Fruit fly (Drosophila melanogaster) whole organism, prepupa: ENCODE data around the gene ebd1.
A peak's percentile ranks its signal among the peaks of the same experiment; 100 is the strongest.

ENCODE experiments used
- Blimp-1 ChIP-seq: fragments of 200-800 bp; sonication (Bioruptor generic); optimal IDR thresholded peaks from 3 replicates; lab custom pipeline; 2017; ENCODE audit warnings: missing biosample characterization, missing genetic modification characterization, mild to moderate bottlenecking, moderate library complexity, missing genetic modification reagents
- CG10631 ChIP-seq: fragments of 200-800 bp; sonication (Bioruptor generic); optimal IDR thresholded peaks from 2 replicates; lab custom pipeline; 2016; ENCODE audit warnings: missing biosample characterization, missing genetic modification characterization
- CG10669 ChIP-seq: fragments of 200-800 bp; sonication (Bioruptor generic); optimal IDR thresholded peaks from 3 replicates; lab custom pipeline; 2018; ENCODE audit warnings: missing biosample characterization, mild to moderate bottlenecking, missing genetic modification characterization, moderate library complexity
- CG11294 ChIP-seq: fragments of 200-800 bp; sonication (Bioruptor generic); IDR thresholded peaks from 2 replicates; pipeline ENCODE4 v1.3.6; 2022; ENCODE audit warnings: missing biosample characterization, missing genetic modification characterization
- CG11762 ChIP-seq: fragments of 200-800 bp; sonication (Bioruptor generic); optimal IDR thresholded peaks from 3 replicates; lab custom pipeline; 2016; ENCODE audit warnings: missing biosample characterization, missing genetic modification characterization; ENCODE audit not compliant: insufficient read depth
- CG11902 ChIP-seq: fragments of 200-800 bp; sonication (Bioruptor generic); optimal IDR thresholded peaks from 3 replicates; lab custom pipeline; 2016; ENCODE audit warnings: missing biosample characterization, missing genetic modification characterization
- CG15336 ChIP-seq: fragments of 200-800 bp; sonication (Bioruptor generic); IDR thresholded peaks from 2 replicates; pipeline ENCODE4 v1.3.6; 2022; ENCODE audit warnings: missing biosample characterization, missing genetic modification characterization
- CG1621 ChIP-seq: fragments of 200-800 bp; sonication (Bioruptor generic); optimal IDR thresholded peaks from 3 replicates; lab custom pipeline; 2018; ENCODE audit warnings: missing biosample characterization, mild to moderate bottlenecking, missing genetic modification characterization
- CG16779 ChIP-seq: fragments of 200-800 bp; sonication (Bioruptor generic); optimal IDR thresholded peaks from 3 replicates; lab custom pipeline; 2017; ENCODE audit warnings: missing biosample characterization, mild to moderate bottlenecking, missing genetic modification characterization
- CG3032 ChIP-seq: fragments of 200-800 bp; optimal IDR thresholded peaks from 2 replicates; lab custom pipeline; 2019; ENCODE audit warnings: missing biosample characterization, mild to moderate bottlenecking, missing genetic modification characterization, moderate library complexity
- CG31627 ChIP-seq: fragments of 200-800 bp; sonication (Bioruptor generic); optimal IDR thresholded peaks from 3 replicates; lab custom pipeline; 2016; ENCODE audit warnings: missing biosample characterization, missing genetic modification characterization
- CG34406 ChIP-seq: fragments of 200-800 bp; sonication (Bioruptor generic); optimal IDR thresholded peaks from 3 replicates; lab custom pipeline; 2016; ENCODE audit warnings: missing biosample characterization, missing genetic modification characterization
- CG6792 ChIP-seq: fragments of 200-800 bp; sonication (Bioruptor generic); optimal IDR thresholded peaks from 3 replicates; lab custom pipeline; 2016; ENCODE audit warnings: missing biosample characterization, missing genetic modification characterization
- CG6808 ChIP-seq: fragments of 200-800 bp; sonication (Bioruptor generic); optimal IDR thresholded peaks from 3 replicates; lab custom pipeline; 2017; ENCODE audit warnings: missing biosample characterization, missing genetic modification characterization, mild to moderate bottlenecking, moderate library complexity, missing genetic modification reagents
- CG6854 ChIP-seq: fragments of 200-800 bp; sonication (Bioruptor generic); optimal IDR thresholded peaks from 2 replicates; lab custom pipeline; 2017; ENCODE audit warnings: missing biosample characterization, mild to moderate bottlenecking, missing genetic modification characterization
- CG7368 ChIP-seq: fragments of 200-800 bp; sonication (Bioruptor generic); optimal IDR thresholded peaks from 3 replicates; lab custom pipeline; 2016; ENCODE audit warnings: missing biosample characterization, missing genetic modification characterization
- CG8119 ChIP-seq: fragments of 200-800 bp; sonication (Bioruptor generic); IDR thresholded peaks from 3 replicates; pipeline ENCODE4 v1.3.6; 2022; ENCODE audit warnings: missing biosample characterization, missing genetic modification characterization
- CG8632 ChIP-seq: fragments of 200-800 bp; sonication (Bioruptor generic); optimal IDR thresholded peaks from 3 replicates; lab custom pipeline; 2016; ENCODE audit warnings: missing biosample characterization, missing genetic modification characterization
- CG9139 ChIP-seq: fragments of 200-800 bp; sonication (Bioruptor generic); optimal IDR thresholded peaks from 3 replicates; lab custom pipeline; 2017; ENCODE audit warnings: missing biosample characterization, mild to moderate bottlenecking, missing genetic modification characterization
- Eip78C ChIP-seq: fragments of 200-800 bp; sonication (Bioruptor generic); peaks from one replicate; lab custom pipeline; 2016; ENCODE audit warnings: missing biosample characterization, missing genetic modification characterization
- Ets96B ChIP-seq: fragments of 200-800 bp; optimal IDR thresholded peaks from 2 replicates; lab custom pipeline; 2019; ENCODE audit warnings: missing biosample characterization, mild to moderate bottlenecking, missing genetic modification characterization, moderate library complexity
- Gug ChIP-seq: fragments of 200-800 bp; sonication (Bioruptor generic); IDR thresholded peaks from 2 replicates; pipeline ENCODE4 v1.3.6; 2022; ENCODE audit warnings: missing biosample characterization, missing genetic modification characterization
- Met ChIP-seq: fragments of 200-800 bp; sonication (Bioruptor generic); optimal IDR thresholded peaks from 3 replicates; lab custom pipeline; 2016; ENCODE audit warnings: missing biosample characterization, missing genetic modification characterization
- OdsH ChIP-seq: fragments of 200-800 bp; sonication (Bioruptor generic); optimal IDR thresholded peaks from 3 replicates; lab custom pipeline; 2016; ENCODE audit warnings: missing biosample characterization, missing genetic modification characterization
- Sox14 ChIP-seq: fragments of 200-800 bp; sonication (Bioruptor generic); optimal IDR thresholded peaks from 3 replicates; lab custom pipeline; 2016; ENCODE audit warnings: missing biosample characterization, missing genetic modification characterization
- cyc ChIP-seq: fragments of 200-800 bp; sonication (Bioruptor generic); optimal IDR thresholded peaks from 3 replicates; lab custom pipeline; 2016; ENCODE audit warnings: missing biosample characterization, missing genetic modification characterization
- dsx ChIP-seq: fragments of 200-800 bp; optimal IDR thresholded peaks from 3 replicates; lab custom pipeline; 2019; ENCODE audit warnings: missing biosample characterization, mild to moderate bottlenecking, missing genetic modification characterization, moderate library complexity; ENCODE audit not compliant: poor library complexity, severe bottlenecking
- eg ChIP-seq: fragments of 200-800 bp; sonication (Bioruptor generic); IDR thresholded peaks from 3 replicates; pipeline ENCODE4 v1.3.6; 2022; ENCODE audit warnings: missing biosample characterization, missing genetic modification characterization
- esn ChIP-seq: fragments of 200-800 bp; sonication (Bioruptor generic); optimal IDR thresholded peaks from 2 replicates; lab custom pipeline; 2016; ENCODE audit warnings: missing biosample characterization, mild to moderate bottlenecking, missing genetic modification characterization, moderate library complexity
- fd59A ChIP-seq: fragments of 200-800 bp; sonication (Bioruptor generic); optimal IDR thresholded peaks from 2 replicates; lab custom pipeline; 2017; ENCODE audit warnings: missing biosample characterization, mild to moderate bottlenecking, missing genetic modification characterization, missing genetic modification reagents
- fd85E ChIP-seq: fragments of 200-800 bp; sonication (Bioruptor generic); optimal IDR thresholded peaks from 3 replicates; lab custom pipeline; 2016; ENCODE audit warnings: missing biosample characterization, missing genetic modification characterization
- fkh ChIP-seq: fragments of 200-800 bp; sonication (Bioruptor generic); optimal IDR thresholded peaks from 3 replicates; lab custom pipeline; 2017; ENCODE audit warnings: missing biosample characterization, mild to moderate bottlenecking, missing genetic modification characterization, moderate library complexity
- lz ChIP-seq: fragments of 200-800 bp; sonication (Bioruptor generic); optimal IDR thresholded peaks from 3 replicates; lab custom pipeline; 2016; ENCODE audit warnings: missing biosample characterization, missing genetic modification characterization
- pdm3 ChIP-seq: fragments of 200-800 bp; sonication (Bioruptor generic); optimal IDR thresholded peaks from 3 replicates; lab custom pipeline; 2016; ENCODE audit warnings: missing biosample characterization, missing genetic modification characterization
- salr ChIP-seq, 2 experiments: fragments of 200-800 bp; sonication (Bioruptor generic); optimal IDR thresholded peaks; 3 replicates each; lab custom pipeline; 2016 to 2018; ENCODE audit warnings: missing biosample characterization in 2 of 2, missing genetic modification characterization in 2 of 2, mild to moderate bottlenecking in 1 of 2
- ss ChIP-seq, 2 experiments: fragments of 200-800 bp; sonication (Bioruptor generic); optimal IDR thresholded peaks; 2 replicates in 1 of 2; 3 replicates in 1 of 2; lab custom pipeline; 2017 to 2018; ENCODE audit warnings: mild to moderate bottlenecking in 2 of 2, missing biosample characterization in 2 of 2, missing genetic modification characterization in 2 of 2, moderate library complexity in 1 of 2
- svp ChIP-seq: fragments of 200-800 bp; sonication (Bioruptor generic); peaks from one replicate; lab custom pipeline; 2016; ENCODE audit warnings: missing biosample characterization, missing genetic modification characterization
- topi ChIP-seq: fragments of 200-800 bp; sonication (Bioruptor generic); optimal IDR thresholded peaks from 3 replicates; lab custom pipeline; 2016; ENCODE audit warnings: missing biosample characterization, missing genetic modification characterization
- vri ChIP-seq: fragments of 200-800 bp; sonication (Bioruptor generic); optimal IDR thresholded peaks from 3 replicates; lab custom pipeline; 2016; ENCODE audit warnings: missing biosample characterization, mild to moderate bottlenecking, missing genetic modification characterization

Gene ebd1

dm6 chr3L:711839-712553, 26.6 kb upstream of the ebd1 start, which contains the start of gene CG13896 (continued):
- peak; percentile 76 for TF ChIP-seq topi (GFP tag; lab: Kevin White, UChicago)
- peak; percentile 44 for TF ChIP-seq CG1621 (tag; lab: Kevin White, UChicago)
- TF ChIP-seq CG8632: peak; percentile 31
- TF ChIP-seq CG8119: peak; percentile 82; the same call in 2 of the 3 replicates
- TF ChIP-seq CG16779 (tag; lab: Kevin White, UChicago): peak; percentile 51
- TF ChIP-seq CG3032: peak; percentile 60
- peak; percentile 86 for TF ChIP-seq esn (GFP tag; lab: Kevin White, UChicago)
- peak; percentile 70 for TF ChIP-seq vri
- TF ChIP-seq CG9139: peak; percentile 30

DNA sequence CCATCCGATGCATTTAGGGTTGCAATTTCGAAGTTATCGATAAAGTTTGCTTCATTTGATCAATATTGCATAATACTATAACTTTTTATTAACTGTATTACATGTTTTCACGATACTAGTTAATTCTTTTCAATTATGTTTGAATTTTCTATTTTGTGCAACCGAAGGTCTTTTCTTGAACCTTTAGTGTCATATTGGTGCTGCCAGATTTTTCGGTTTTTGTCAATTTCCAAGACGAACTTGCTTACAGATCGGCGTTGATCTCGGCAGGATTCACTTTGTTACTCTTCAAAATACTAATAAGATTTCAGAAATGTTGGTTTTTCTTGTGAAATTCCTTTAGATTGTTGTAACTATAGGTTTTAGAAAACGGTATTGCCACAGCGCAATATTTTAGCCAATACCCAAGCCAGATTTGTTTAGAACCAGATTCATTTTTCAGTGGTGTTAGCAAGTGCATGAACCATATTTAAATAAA, 25.0 kb upstream of the ebd1 start, which contains the start of gene CkIIalpha-i3:
TSS of gene CkIIalpha-i3 (minus strand) at position 263 of the 478 bp plus-strand sequence.
- TF ChIP-seq CG31627 (GFP tag; lab: Kevin White, UChicago) (no peak), svp (GFP tag; lab: Kevin White, UChicago) (peak; percentile 35), fd85E (no peak), esn (GFP tag; lab: Kevin White, UChicago) (peak; percentile 11), CG3032 (no peak), topi (GFP tag; lab: Kevin White, UChicago) (no peak), cyc (no peak), CG10631 (GFP tag; lab: Kevin White, UChicago) (no peak), CG16779 (tag; lab: Kevin White, UChicago) (no peak), fd59A (GFP tag; lab: Kevin White, UChicago) (no peak), fkh (GFP tag; lab: Kevin White, UChicago) (peak; percentile 16), vri (no peak), pdm3 (GFP tag; lab: Kevin White, UChicago) (no peak), OdsH (GFP tag; lab: Kevin White, UChicago) (no peak)

DNA sequence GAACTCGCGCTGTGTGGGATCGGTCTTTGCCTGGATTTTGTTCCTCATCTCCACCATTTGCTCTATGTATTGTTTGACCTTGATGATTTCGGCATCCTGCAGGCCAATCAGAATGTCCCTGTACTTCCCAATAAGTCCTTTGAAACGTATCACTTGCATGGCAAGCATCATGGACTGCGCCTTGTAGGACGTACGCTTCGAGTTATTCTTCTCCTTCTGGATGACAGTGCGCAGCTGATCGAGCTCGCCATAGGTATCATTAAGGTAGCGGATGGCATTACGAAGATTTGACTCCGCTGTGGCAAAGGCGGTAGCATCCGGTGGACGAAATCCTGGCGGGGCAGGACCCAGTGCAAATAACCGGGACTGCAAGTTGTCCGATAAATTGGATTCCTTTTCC, 24.5 kb upstream of the ebd1 start:
- TF ChIP-seq salr (GFP tag; optimal IDR thresholded peaks at IDR 0.05; lab: Kevin White, UChicago): no peak
- TF ChIP-seq CG34406 (GFP tag; lab: Kevin White, UChicago): no peak
- TF ChIP-seq eg (GFP tag; lab: Robert Waterston, UW): no peak
- TF ChIP-seq CG11294 (GFP tag; lab: Robert Waterston, UW): no peak
- no peak for TF ChIP-seq CG7368 (GFP tag; lab: Kevin White, UChicago)
- TF ChIP-seq CG16779 (tag; lab: Kevin White, UChicago): no peak
- TF ChIP-seq CG11762: no peak
- TF ChIP-seq Gug (GFP tag; lab: Robert Waterston, UW): no peak
- TF ChIP-seq Sox14 (GFP tag; lab: Kevin White, UChicago): no peak
- TF ChIP-seq Ets96B: no peak
- TF ChIP-seq CG10669 (GFP tag; lab: Kevin White, UChicago): no peak
- TF ChIP-seq lz (GFP tag; lab: Kevin White, UChicago): no peak
- TF ChIP-seq svp (GFP tag; lab: Kevin White, UChicago): no peak
- TF ChIP-seq Blimp-1: no peak
- no peak for TF ChIP-seq dsx (GFP tag; lab: Kevin White, UChicago)
- no peak for TF ChIP-seq CG6792 (GFP tag; lab: Kevin White, UChicago)
- TF ChIP-seq CG1621 (tag; lab: Kevin White, UChicago): no peak

DNA sequence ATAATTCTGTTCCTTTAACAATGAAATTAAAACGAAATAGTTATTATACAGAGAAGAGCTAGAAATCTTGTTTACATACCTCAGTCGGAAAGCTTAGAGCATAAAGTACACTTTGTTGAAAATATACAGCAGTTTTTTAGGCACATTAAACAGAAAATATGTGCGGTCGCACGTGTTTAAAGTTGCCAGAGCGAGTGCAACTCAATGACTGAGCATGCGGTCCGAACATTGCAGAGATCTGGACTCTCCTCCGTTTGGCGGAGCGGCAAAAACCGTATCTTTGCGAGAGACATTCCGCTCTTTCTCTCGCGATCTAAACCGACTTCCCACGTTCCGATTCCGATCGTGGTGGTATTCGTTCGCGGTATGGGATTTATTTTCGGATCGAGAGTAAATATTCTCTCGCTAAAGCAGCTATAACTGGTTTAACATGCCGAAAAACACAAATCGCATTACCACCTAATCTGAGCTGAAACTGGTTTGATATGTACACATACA, 22.7 kb upstream of the ebd1 start, which contains the start of gene CG13895:
TSS of gene CG13895 (minus strand) at position 214 of the 498 bp plus-strand sequence.
- TF ChIP-seq fkh (GFP tag; lab: Kevin White, UChicago) (peak; percentile 39), topi (GFP tag; lab: Kevin White, UChicago) (no peak), CG6854 (GFP tag; lab: Kevin White, UChicago) (peak; percentile 37), CG8119 (peak; percentile 20; the same call in 1 of the 3 replicates), CG15336 (GFP tag; lab: Robert Waterston, UW) (no peak), Met (GFP tag; lab: Kevin White, UChicago) (peak; percentile 19), lz (GFP tag; lab: Kevin White, UChicago) (no peak), CG1621 (tag; lab: Kevin White, UChicago) (peak; percentile 79), CG11902 (GFP tag; lab: Kevin White, UChicago) (no peak), Eip78C (peak; percentile 70), ss (GFP tag; optimal IDR thresholded peaks at IDR 0.05; lab: Kevin White, UChicago) (peak; percentile 21 to 26), eg (GFP tag; lab: Robert Waterston, UW) (peak; percentile 42; the same call in 1 of the 3 replicates), CG9139 (no peak), vri (no peak), CG6808 (peak; percentile 45)
